Worm (Caenorhabditis elegans): ENCODE measurements around the gene crn-7.

Gene crn-7

ce11 chrIII:8305304-8305703 lies 37.0 kb downstream of the crn-7 start:
- TF ChIP-seq egl-43 (GFP tag; IDR thresholded peaks at IDR 0.05) (0 out of 2 replicates have a peak, but pooled peaks have one; percentile 19), aha-1 (tag) (peak; percentile 90), ces-1 (GFP tag; optimal IDR thresholded peaks at IDR 0.05) (no peak), Y48G9A.11 (GFP tag; IDR thresholded peaks at IDR 0.05) (no peak)

DNA sequence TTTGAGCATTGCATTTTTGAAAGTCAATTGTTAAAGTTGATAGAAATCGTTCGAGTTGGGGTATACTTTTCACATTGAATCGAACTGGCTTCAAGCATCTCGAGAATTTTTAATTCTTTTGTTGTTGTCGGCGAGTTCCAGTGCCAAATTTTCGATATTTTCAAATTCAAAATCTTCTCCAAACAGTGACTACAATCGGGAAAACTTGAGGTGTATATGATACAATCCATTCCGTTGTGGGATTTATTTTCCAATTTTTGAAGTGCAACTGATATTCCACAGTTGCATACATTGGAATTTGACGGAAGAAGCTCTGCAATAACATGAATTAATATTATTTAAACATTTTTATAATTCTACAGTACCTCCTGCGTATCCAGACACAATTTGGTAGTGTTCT lies 37.5 kb downstream of the crn-7 start:
- TF ChIP-seq aha-1 (tag) = peak; percentile 94
- no peak for TF ChIP-seq lin-1 (GFP tag; IDR thresholded peaks at IDR 0.05)
- peak in 1 of 2 experiments; percentile 87 for TF ChIP-seq unc-62 (GFP tag; optimal IDR thresholded peaks at IDR 0.05 in 1 of 2)
- TF ChIP-seq unc-62 (tag; optimal IDR thresholded peaks at IDR 0.05) = no peak
- no peak for TF ChIP-seq pqm-1 (tag; optimal IDR thresholded peaks at IDR 0.05)
- TF ChIP-seq zfp-3 (GFP tag; conservative IDR thresholded peaks at IDR 0.05) = 0 out of 2 replicates have a peak, but pooled peaks have one; percentile 35
- no peak for TF ChIP-seq jun-1 (tag; optimal IDR thresholded peaks at IDR 0.05)

DNA sequence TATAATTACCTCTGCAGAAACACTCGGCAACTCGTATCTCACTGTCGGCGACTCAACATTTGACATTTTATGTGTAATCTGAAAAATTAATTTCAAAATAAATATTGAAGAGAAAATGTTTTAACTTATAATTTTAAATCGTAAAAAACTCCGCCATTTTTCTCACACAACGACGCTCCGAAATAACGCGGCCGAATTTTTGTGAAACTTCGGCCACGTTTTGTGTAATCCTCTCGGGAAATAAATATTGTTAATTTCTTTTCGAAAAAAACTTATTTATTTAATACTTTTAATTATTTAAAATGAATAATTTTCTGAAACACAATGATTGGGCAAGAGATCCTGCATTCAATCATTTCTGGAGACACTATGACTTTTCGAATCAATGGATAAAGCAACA lies 39.0 kb downstream of the crn-7 start, which contains the start of the genes F10E9.7 and F10E9.5:
F10E9.7 (minus strand) TSS at position 86 of the 400 bp plus-strand sequence.
F10E9.5 (plus strand) TSS at position 237 of the 400 bp plus-strand sequence.
- TF ChIP-seq mxl-2 (GFP tag; conservative IDR thresholded peaks at IDR 0.05) (no peak), daf-12 (tag; optimal IDR thresholded peaks at IDR 0.05) (no peak), pha-4 (GFP tag; IDR thresholded peaks at IDR 0.05) (peak; percentile 76), pha-4 (tag; optimal IDR thresholded peaks at IDR 0.05) (peak; percentile 69), spr-1 (tag; optimal IDR thresholded peaks at IDR 0.05) (peak; percentile 32), Y105C5A.15 (GFP tag; IDR thresholded peaks at IDR 0.05) (no peak), lin-38 (GFP tag; IDR thresholded peaks at IDR 0.05) (peak; percentile 79), F44E2.7 (GFP tag; IDR thresholded peaks at IDR 0.05) (no peak), dmd-8 (GFP tag; IDR thresholded peaks at IDR 0.05) (no peak), ceh-62 (tag; optimal IDR thresholded peaks at IDR 0.05) (no peak), ceh-32 (tag; optimal IDR thresholded peaks at IDR 0.05; ENCODE audit: poor library complexity) (no peak), D1046.2 (GFP tag; IDR thresholded peaks at IDR 0.05) (peak; percentile 60; the same call in 1 of the 2 replicates), duxl-1 (tag; optimal IDR thresholded peaks at IDR 0.05; ENCODE audit: poor library complexity) (peak; percentile 88), Y48G9A.11 (GFP tag; IDR thresholded peaks at IDR 0.05) (peak; percentile 99), skn-1 (tag; optimal IDR thresholded peaks at IDR 0.05) (no peak), Y75B8A.6 (GFP tag; IDR thresholded peaks at IDR 0.05) (no peak), Y5F2A.4 (GFP tag; optimal IDR thresholded peaks at IDR 0.05) (no peak), arid-1 (GFP tag; conservative IDR thresholded peaks at IDR 0.05) (peak; percentile 60; the same call in 1 of the 2 replicates), nhr-76 (tag; optimal IDR thresholded peaks at IDR 0.05) (no peak), vab-7 (GFP tag; IDR thresholded peaks at IDR 0.05) (0 out of 2 replicates have a peak, but pooled peaks have one; percentile 56), attf-4 (tag; optimal IDR thresholded peaks at IDR 0.05) (no peak), lin-13 (GFP tag; optimal IDR thresholded peaks at IDR 0.05) (peak; percentile 27), lin-39 (tag; optimal IDR thresholded peaks at IDR 0.05) (no peak), madf-5 (GFP tag; IDR thresholded peaks at IDR 0.05) (peak in 1 of 2 experiments; percentile 61; a peak in 1 of 4 replicates), daf-16 (GFP tag; optimal IDR thresholded peaks at IDR 0.05) (peak in 1 of 2 experiments; percentile 27), daf-16 (tag; optimal IDR thresholded peaks at IDR 0.05) (peak; percentile 56), T26A8.4 (GFP tag; IDR thresholded peaks at IDR 0.05) (no peak; the same call in 1 of the 2 replicates), daf-19 (GFP tag; conservative IDR thresholded peaks at IDR 0.05) (0 out of 2 replicates have a peak, but pooled peaks have one; percentile 7), zfp-2 (tag; optimal IDR thresholded peaks at IDR 0.05) (peak; percentile 47), fos-1 (tag; optimal IDR thresholded peaks at IDR 0.05) (no peak), mdt-29 (GFP tag; IDR thresholded peaks at IDR 0.05) (0 out of 2 replicates have a peak, but pooled peaks have one; percentile 45), php-3 (GFP tag; IDR thresholded peaks at IDR 0.05) (no peak), dpl-1 (GFP tag; optimal IDR thresholded peaks at IDR 0.05) (peak; percentile 96), dmd-9 (GFP tag; IDR thresholded peaks at IDR 0.05) (peak; percentile 96), unc-62 (GFP tag; optimal IDR thresholded peaks at IDR 0.05 in 1 of 2) (no peak), unc-62 (tag; optimal IDR thresholded peaks at IDR 0.05) (no peak), aly-2 (tag; optimal IDR thresholded peaks at IDR 0.05) (no peak), T20F7.1 (GFP tag; optimal IDR thresholded peaks at IDR 0.05) (peak; percentile 99), tag-97 (GFP tag; IDR thresholded peaks at IDR 0.05) (0 out of 2 replicates have a peak, but pooled peaks have one; percentile 10), zip-2 (tag; optimal IDR thresholded peaks at IDR 0.05) (no peak), pqm-1 (tag; optimal IDR thresholded peaks at IDR 0.05) (peak; percentile 25), nhr-102 (tag; optimal IDR thresholded peaks at IDR 0.05) (peak; percentile 54)

Data from whole organism, L4 larva.